Worm (Caenorhabditis elegans): ENCODE measurements around the gene F13D11.4.

Gene F13D11.4

DNA sequence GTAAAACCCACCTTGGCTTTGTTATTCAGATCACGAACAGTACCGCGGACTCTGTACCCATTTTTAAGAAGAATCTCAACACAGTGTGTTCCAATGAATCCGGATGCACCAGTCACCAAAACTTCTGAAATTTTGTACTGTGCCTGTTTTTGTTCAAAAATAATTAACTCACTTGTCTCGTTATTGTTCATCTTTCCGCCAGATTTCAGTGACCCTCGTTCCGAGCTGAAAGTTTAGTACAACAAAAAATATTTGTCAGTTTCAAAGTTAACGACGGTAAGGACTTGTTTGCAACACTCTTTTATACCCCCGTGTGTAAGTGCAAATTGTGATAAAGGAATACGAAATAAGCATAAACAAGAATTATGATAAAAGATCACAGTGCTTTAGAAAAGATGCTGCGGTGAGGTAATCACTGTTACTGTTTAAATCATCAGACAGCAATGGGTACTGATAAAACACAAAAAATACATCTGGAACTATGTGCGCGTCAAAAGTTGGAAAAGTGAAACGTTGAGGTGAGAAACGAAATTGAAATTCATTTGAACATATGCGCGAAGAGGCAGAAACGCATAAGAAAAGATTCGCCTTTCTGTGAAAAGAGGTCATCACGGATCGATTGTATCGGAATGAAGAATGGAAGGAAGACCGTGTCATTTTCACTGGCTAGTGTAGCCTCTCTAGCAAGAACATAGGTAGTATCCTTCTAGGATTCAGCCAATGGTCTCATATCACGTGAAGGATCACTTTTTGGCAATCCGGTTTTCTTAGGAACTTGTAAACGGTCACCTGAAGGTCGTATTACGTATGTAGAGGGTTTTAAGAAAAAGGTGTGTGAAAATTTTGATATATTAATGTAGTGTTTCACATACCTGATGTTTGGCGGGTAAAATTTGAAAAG, at the start of gene F13D11.4:
Gene F13D11.4 (minus strand): TSS at position 225 of the 901 bp plus-strand sequence.
- no peak for TF ChIP-seq ref-2 (tag; optimal IDR thresholded peaks at IDR 0.05)
- TF ChIP-seq ceh-45 (GFP tag; IDR thresholded peaks at IDR 0.05), result no peak
- TF ChIP-seq fkh-6 (tag; optimal IDR thresholded peaks at IDR 0.05), result no peak
- no peak for TF ChIP-seq nfya-1 (tag; optimal IDR thresholded peaks at IDR 0.05)
- TF ChIP-seq ceh-34 (tag; optimal IDR thresholded peaks at IDR 0.05), result no peak
- TF ChIP-seq rnt-1 (tag; optimal IDR thresholded peaks at IDR 0.05), result no peak

- TF ChIP-seq fax-1 (tag; optimal IDR thresholded peaks at IDR 0.05), result no peak
- peak; percentile 4 for TF ChIP-seq unc-42 (tag; optimal IDR thresholded peaks at IDR 0.05)
- no peak for TF ChIP-seq nhr-11 (tag; optimal IDR thresholded peaks at IDR 0.05)
These were observed 42.4 kb upstream of the F13D11.4 start for ce11 chrX:5877039-5877438.

DNA sequence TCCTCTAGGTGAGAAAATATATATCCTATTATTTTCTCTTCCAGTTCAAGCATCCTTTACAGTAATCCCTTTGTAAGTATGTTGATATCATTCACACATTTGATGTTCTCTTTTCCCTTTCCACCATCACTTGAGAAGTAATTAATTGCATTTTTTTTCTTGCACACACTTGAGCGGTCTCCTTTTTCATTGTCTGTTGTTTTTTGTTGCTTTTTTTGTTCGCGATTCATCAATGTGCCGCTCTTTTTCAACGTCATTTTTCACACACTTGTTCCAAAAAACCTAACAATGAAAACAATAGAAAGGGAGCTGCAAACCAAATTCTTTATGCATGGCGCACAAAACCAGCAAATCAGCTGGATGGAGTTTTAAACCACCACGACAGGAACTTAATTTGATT, 41.0 kb upstream of the F13D11.4 start, which contains the start of gene F49E10.4:
Gene F49E10.4 (plus strand): TSS at position 301 of the 400 bp plus-strand sequence.
- TF ChIP-seq zip-5 (tag; optimal IDR thresholded peaks at IDR 0.05) (no peak), ceh-6 (GFP tag; optimal IDR thresholded peaks at IDR 0.05) (no peak), hlh-15 (tag; optimal IDR thresholded peaks at IDR 0.05) (no peak), nhr-232 (tag; optimal IDR thresholded peaks at IDR 0.05) (no peak), ceh-45 (GFP tag; IDR thresholded peaks at IDR 0.05) (no peak), eyg-1 (tag; optimal IDR thresholded peaks at IDR 0.05) (no peak), fkh-6 (tag; optimal IDR thresholded peaks at IDR 0.05) (no peak), ceh-48 (tag; optimal IDR thresholded peaks at IDR 0.05) (no peak), pag-3 (tag; optimal IDR thresholded peaks at IDR 0.05; ENCODE audit: borderline replicate concordance) (no peak), elt-2 (tag; optimal IDR thresholded peaks at IDR 0.05) (no peak), ceh-24 (tag; optimal IDR thresholded peaks at IDR 0.05) (no peak), che-1 (tag; optimal IDR thresholded peaks at IDR 0.05) (no peak), nhr-11 (tag; optimal IDR thresholded peaks at IDR 0.05) (no peak), ama-1 (optimal IDR thresholded peaks at IDR 0.05) (no peak), ref-2 (tag; optimal IDR thresholded peaks at IDR 0.05) (no peak)

DNA sequence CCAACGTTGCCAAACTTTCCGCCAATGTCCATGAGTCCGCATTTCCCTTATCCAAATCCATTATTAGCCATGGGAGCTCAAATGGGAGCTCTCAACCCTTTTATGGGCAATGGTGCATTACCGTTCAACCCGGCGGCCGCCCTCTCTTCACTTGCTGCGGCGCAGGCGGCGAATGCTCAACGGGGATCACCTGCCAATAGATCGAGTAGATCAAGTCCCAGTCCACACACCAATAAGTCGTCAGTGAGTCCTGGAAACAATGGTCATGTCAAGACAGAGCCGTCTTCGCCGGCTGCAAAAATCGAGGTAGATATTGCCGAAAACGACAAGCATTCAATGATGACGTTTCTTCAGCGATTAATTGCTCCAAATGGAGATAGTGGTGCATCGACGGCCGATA, 37.5 kb upstream of the F13D11.4 start:
- TF ChIP-seq K09A11.1 (tag; optimal IDR thresholded peaks at IDR 0.05; ENCODE audit: insufficient read depth), result no peak
- no peak for TF ChIP-seq F13H6.1 (tag; optimal IDR thresholded peaks at IDR 0.05)
- TF ChIP-seq ceh-2 (tag; optimal IDR thresholded peaks at IDR 0.05), result no peak
- TF ChIP-seq lin-11 (tag; optimal IDR thresholded peaks at IDR 0.05), result no peak
- no peak for TF ChIP-seq nfya-1 (tag; optimal IDR thresholded peaks at IDR 0.05)
- no peak for TF ChIP-seq ceh-45 (GFP tag; IDR thresholded peaks at IDR 0.05)
- no peak for TF ChIP-seq lim-6 (tag; optimal IDR thresholded peaks at IDR 0.05)
- no peak for TF ChIP-seq che-1 (tag; optimal IDR thresholded peaks at IDR 0.05)
- TF ChIP-seq eyg-1 (tag; optimal IDR thresholded peaks at IDR 0.05), result no peak

DNA sequence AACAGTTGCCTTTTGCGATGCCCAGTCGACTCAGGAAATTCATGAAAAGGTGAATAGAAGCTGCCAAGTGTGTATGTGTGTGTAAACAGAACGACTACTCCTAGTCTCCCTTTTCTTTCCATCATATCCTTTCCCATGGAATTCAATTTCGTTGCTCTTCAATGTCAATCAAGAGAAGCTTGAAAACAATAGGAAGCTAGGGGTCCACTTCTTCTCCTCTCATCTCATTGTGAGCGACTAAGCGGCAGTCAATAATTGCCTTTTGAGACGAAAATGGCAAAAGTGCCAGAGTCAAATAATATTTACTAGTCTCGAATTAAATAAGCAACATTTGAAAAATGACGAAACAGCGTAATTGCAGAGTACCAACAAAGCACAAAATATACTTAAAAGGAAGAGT, 35.0 kb upstream of the F13D11.4 start:
- TF ChIP-seq unc-55 (GFP tag; optimal IDR thresholded peaks at IDR 0.05) (no peak), unc-42 (tag; optimal IDR thresholded peaks at IDR 0.05) (peak; percentile 81), odd-2 (tag; optimal IDR thresholded peaks at IDR 0.05) (no peak), ama-1 (optimal IDR thresholded peaks at IDR 0.05) (no peak), ets-4 (tag; optimal IDR thresholded peaks at IDR 0.05) (no peak), gmeb-2 (tag; optimal IDR thresholded peaks at IDR 0.05) (no peak), ceh-31 (tag; optimal IDR thresholded peaks at IDR 0.05) (peak; percentile 14), nhr-11 (tag; optimal IDR thresholded peaks at IDR 0.05) (no peak), ceh-14 (tag; optimal IDR thresholded peaks at IDR 0.05) (no peak)

ce11 chrX:5868030-5868429, 33.4 kb upstream of the F13D11.4 start:
- peak; percentile 4 for TF ChIP-seq unc-42 (tag; optimal IDR thresholded peaks at IDR 0.05)
- TF ChIP-seq ceh-14 (tag; optimal IDR thresholded peaks at IDR 0.05), result no peak
- TF ChIP-seq ceh-31 (tag; optimal IDR thresholded peaks at IDR 0.05), result peak; percentile 12

All from whole organism, late embryonic.